Fruit fly (Drosophila melanogaster): ENCODE measurements around the gene CG12012.

The CG12012 gene

dm6 chr3L:3376551-3376950, at the start of gene CG12012:
Gene CG12012 (plus strand): TSS chr3L:3376757.
- TF ChIP-seq cic (GFP tag; optimal IDR thresholded peaks at IDR 0.05) (peak; percentile 49), CG7045 (GFP tag; optimal IDR thresholded peaks at IDR 0.05) (no peak), bab1 (GFP tag; optimal IDR thresholded peaks at IDR 0.05) (peak; percentile 31), kay (GFP tag; ENCODE audit: borderline replicate concordance) (peak; percentile 76)

dm6 chr3L:3328771-3329170, 47.8 kb upstream of the CG12012 start, which contains the start of gene Strip:
Gene Strip (minus strand): TSS chr3L:3328871.
- TF ChIP-seq CG12768 (GFP tag; optimal IDR thresholded peaks at IDR 0.05) = no peak
- TF ChIP-seq pad (GFP tag; optimal IDR thresholded peaks at IDR 0.05) = no peak
- TF ChIP-seq cic (GFP tag; optimal IDR thresholded peaks at IDR 0.05) = no peak
- no peak for TF ChIP-seq CG1620 (GFP tag; optimal IDR thresholded peaks at IDR 0.05)
- no peak for TF ChIP-seq CG5204 (GFP tag; optimal IDR thresholded peaks at IDR 0.05)
- no peak for TF ChIP-seq kay (GFP tag; ENCODE audit: borderline replicate concordance)
- TF ChIP-seq Hr96 (GFP tag; optimal IDR thresholded peaks at IDR 0.05) = no peak
- TF ChIP-seq Mnt (GFP tag; optimal IDR thresholded peaks at IDR 0.05) = no peak
- no peak for TF ChIP-seq CG7101 (tag; optimal IDR thresholded peaks at IDR 0.05)
- TF ChIP-seq CG7045 (GFP tag; optimal IDR thresholded peaks at IDR 0.05) = no peak
- no peak for TF ChIP-seq CG33017 (tag; optimal IDR thresholded peaks at IDR 0.05)

- TF ChIP-seq kay (GFP tag; ENCODE audit: borderline replicate concordance) = no peak
- TF ChIP-seq toe (GFP tag; optimal IDR thresholded peaks at IDR 0.05) = no peak
- TF ChIP-seq CG7101 (tag; optimal IDR thresholded peaks at IDR 0.05) = no peak
Observed at dm6 chr3L:3329763-3330162, 46.8 kb upstream of the CG12012 start, which contains the start of gene CG14961. Gene CG14961 (plus strand): TSS chr3L:3330063.

dm6 chr3L:3334784-3335183, 41.8 kb upstream of the CG12012 start, which contains the start of gene CG14969:
Gene CG14969 (minus strand): TSS chr3L:3334978.
- TF ChIP-seq Mnt (GFP tag; optimal IDR thresholded peaks at IDR 0.05) (no peak), bab1 (GFP tag; optimal IDR thresholded peaks at IDR 0.05) (peak; percentile 80)

- TF ChIP-seq CG7045 (GFP tag; optimal IDR thresholded peaks at IDR 0.05) = no peak
- TF ChIP-seq CG7101 (tag; optimal IDR thresholded peaks at IDR 0.05) = no peak
- TF ChIP-seq toe (GFP tag; optimal IDR thresholded peaks at IDR 0.05) = no peak
- no peak for TF ChIP-seq pad (GFP tag; optimal IDR thresholded peaks at IDR 0.05)
- no peak for TF ChIP-seq ovo (GFP tag; optimal IDR thresholded peaks at IDR 0.05)
- TF ChIP-seq kay (GFP tag; ENCODE audit: borderline replicate concordance) = no peak
- no peak for TF ChIP-seq CG12768 (GFP tag; optimal IDR thresholded peaks at IDR 0.05)
- no peak for TF ChIP-seq CG14711 (tag; optimal IDR thresholded peaks at IDR 0.05)
- no peak for TF ChIP-seq Hr96 (GFP tag; optimal IDR thresholded peaks at IDR 0.05)
Observed at dm6 chr3L:3335688-3336087, 40.9 kb upstream of the CG12012 start, which contains the start of gene Drsl1. Gene Drsl1 (minus strand): TSS chr3L:3335788.

- peak; percentile 61 for TF ChIP-seq Mnt (GFP tag; optimal IDR thresholded peaks at IDR 0.05)
- no peak for TF ChIP-seq Hr96 (GFP tag; optimal IDR thresholded peaks at IDR 0.05)
- peak; percentile 3 for TF ChIP-seq CG1620 (GFP tag; optimal IDR thresholded peaks at IDR 0.05)
- no peak for TF ChIP-seq CG5204 (GFP tag; optimal IDR thresholded peaks at IDR 0.05)
- no peak for TF ChIP-seq CG7045 (GFP tag; optimal IDR thresholded peaks at IDR 0.05)
- TF ChIP-seq CG7101 (tag; optimal IDR thresholded peaks at IDR 0.05) = peak; percentile 29
- TF ChIP-seq cnc (optimal IDR thresholded peaks at IDR 0.05) = no peak
- no peak for TF ChIP-seq kay (GFP tag; ENCODE audit: borderline replicate concordance)
- TF ChIP-seq bab1 (GFP tag; optimal IDR thresholded peaks at IDR 0.05) = peak; percentile 68
- peak; percentile 31 for TF ChIP-seq ovo (GFP tag; optimal IDR thresholded peaks at IDR 0.05)
- TF ChIP-seq CG33017 (tag; optimal IDR thresholded peaks at IDR 0.05) = peak; percentile 49
- no peak for TF ChIP-seq CG11617 (GFP tag; optimal IDR thresholded peaks at IDR 0.05)
- peak; percentile 3 for TF ChIP-seq pad (GFP tag; optimal IDR thresholded peaks at IDR 0.05)
- TF ChIP-seq tj (GFP tag; optimal IDR thresholded peaks at IDR 0.05) = peak; percentile 65
- TF ChIP-seq Clk (GFP tag; optimal IDR thresholded peaks at IDR 0.05) = no peak
- TF ChIP-seq CG12768 (GFP tag; optimal IDR thresholded peaks at IDR 0.05) = peak; percentile 58
- peak; percentile 17 for TF ChIP-seq CG14711 (tag; optimal IDR thresholded peaks at IDR 0.05)
- TF ChIP-seq toe (GFP tag; optimal IDR thresholded peaks at IDR 0.05) = no peak
- peak; percentile 42 for TF ChIP-seq cic (GFP tag; optimal IDR thresholded peaks at IDR 0.05)
Observed at dm6 chr3L:3336368-3337164, 40.0 kb upstream of the CG12012 start, which contains the start of the genes Drsl6 and kst. Gene Drsl6 (minus strand): TSS chr3L:3336418. Gene kst (plus strand): TSS chr3L:3336860.

dm6 chr3L:3337345-3337928, 39.1 kb upstream of the CG12012 start:
- no peak for TF ChIP-seq tj (GFP tag; optimal IDR thresholded peaks at IDR 0.05)
- no peak for TF ChIP-seq Mnt (GFP tag; optimal IDR thresholded peaks at IDR 0.05)
- no peak for TF ChIP-seq CG33017 (tag; optimal IDR thresholded peaks at IDR 0.05)
- no peak for TF ChIP-seq ovo (GFP tag; optimal IDR thresholded peaks at IDR 0.05)
- TF ChIP-seq CG7045 (GFP tag; optimal IDR thresholded peaks at IDR 0.05) = no peak
- no peak for TF ChIP-seq CG7101 (tag; optimal IDR thresholded peaks at IDR 0.05)
- no peak for TF ChIP-seq cnc (optimal IDR thresholded peaks at IDR 0.05)
- TF ChIP-seq CG12768 (GFP tag; optimal IDR thresholded peaks at IDR 0.05) = no peak
- TF ChIP-seq Hr96 (GFP tag; optimal IDR thresholded peaks at IDR 0.05) = no peak
- TF ChIP-seq Crg-1 (GFP tag; optimal IDR thresholded peaks at IDR 0.05) = no peak
- no peak for TF ChIP-seq bab1 (GFP tag; optimal IDR thresholded peaks at IDR 0.05)
- no peak for TF ChIP-seq kay (GFP tag; ENCODE audit: borderline replicate concordance)
- TF ChIP-seq Clk (GFP tag; optimal IDR thresholded peaks at IDR 0.05) = no peak
- no peak for TF ChIP-seq pad (GFP tag; optimal IDR thresholded peaks at IDR 0.05)
- TF ChIP-seq CG14711 (tag; optimal IDR thresholded peaks at IDR 0.05) = no peak
- TF ChIP-seq toe (GFP tag; optimal IDR thresholded peaks at IDR 0.05) = no peak
- TF ChIP-seq CG1620 (GFP tag; optimal IDR thresholded peaks at IDR 0.05) = no peak

Data from whole organism, adult.